Worm (Caenorhabditis elegans) whole organism, mixed stage, embryonic: Measurements from ENCODE around the gene F39F10.2.

ENCODE experiments used
- cnd-1 ChIP-seq: fragments of 200-800 bp; sonication (Bioruptor generic); optimal IDR thresholded peaks from 2 replicates; lab custom pipeline; 2018; ENCODE audit warnings: mild to moderate bottlenecking, missing genetic modification characterization, missing compliant biosample characterization
- nhr-12 ChIP-seq: fragments of 150-350 bp; optimal IDR thresholded peaks from 2 replicates; lab custom pipeline; 2014; ENCODE audit warnings: missing biosample characterization, missing genetic modification characterization
- snpc-4 ChIP-seq: fragments of 150-350 bp; optimal IDR thresholded peaks from 2 replicates; lab custom pipeline; 2014; ENCODE audit warnings: missing biosample characterization, missing genetic modification characterization

- TF ChIP-seq cnd-1 (tag; lab: Kevin White, UChicago) (no peak), nhr-12 (tag; lab: Kevin White, UChicago) (no peak), snpc-4 (no peak)
These were observed 29.0 kb upstream of the F39F10.2 start for ce11 chrX:16865675-16866074.
